Fruit fly (Drosophila melanogaster) whole organism, pupa: ENCODE data around the gene mof.

Experiments used
- CG10348 ChIP-seq: fragments of 200-800 bp; sonication (Bioruptor generic); IDR thresholded peaks from 2 replicates; pipeline ENCODE4 v1.3.6; 2022; ENCODE audit warnings: missing biosample characterization, missing genetic modification characterization
- CG12605 ChIP-seq: fragments of 200-800 bp; sonication (Bioruptor generic); IDR thresholded peaks from 2 replicates; pipeline ENCODE4 v1.3.6; 2022; ENCODE audit warnings: missing biosample characterization, missing genetic modification characterization
- CG13204 ChIP-seq: fragments of 200-800 bp; sonication (Bioruptor generic); optimal IDR thresholded peaks from 2 replicates; lab custom pipeline; 2018; ENCODE audit warnings: missing biosample characterization, mild to moderate bottlenecking, missing genetic modification characterization, moderate library complexity
- CG14655 ChIP-seq: fragments of 200-800 bp; sonication (Bioruptor generic); optimal IDR thresholded peaks from 3 replicates; lab custom pipeline; 2017; ENCODE audit warnings: mild to moderate bottlenecking, missing biosample characterization, missing genetic modification reagents, missing genetic modification characterization
- CG15710 ChIP-seq: fragments of 200-800 bp; sonication (Bioruptor generic); optimal IDR thresholded peaks from 2 replicates; lab custom pipeline; 2018; ENCODE audit warnings: missing biosample characterization, mild to moderate bottlenecking, missing genetic modification characterization, moderate library complexity
- CG17806 ChIP-seq: fragments of 200-800 bp; sonication (Bioruptor generic); optimal IDR thresholded peaks from 2 replicates; lab custom pipeline; 2018; ENCODE audit warnings: missing biosample characterization, mild to moderate bottlenecking, missing genetic modification characterization, moderate library complexity
- CG32121 ChIP-seq: fragments of 200-800 bp; sonication (Bioruptor generic); IDR thresholded peaks from 2 replicates; pipeline ENCODE4 v1.3.6; 2022; ENCODE audit warnings: missing biosample characterization, missing genetic modification characterization
- CG34367 ChIP-seq: fragments of 200-800 bp; sonication (Bioruptor generic); optimal IDR thresholded peaks from 2 replicates; lab custom pipeline; 2018; ENCODE audit warnings: missing biosample characterization, mild to moderate bottlenecking, missing genetic modification characterization
- CG4496 ChIP-seq: fragments of 200-800 bp; sonication (Bioruptor generic); IDR thresholded peaks from 3 replicates; pipeline ENCODE4 v1.3.6; 2022; ENCODE audit warnings: missing biosample characterization, missing genetic modification characterization
- CG8159 ChIP-seq: fragments of 200-800 bp; sonication (Bioruptor generic); optimal IDR thresholded peaks from 3 replicates; lab custom pipeline; 2018; ENCODE audit warnings: missing biosample characterization, mild to moderate bottlenecking, missing genetic modification characterization, moderate library complexity
- CG8301 ChIP-seq: fragments of 200-800 bp; sonication (Bioruptor generic); optimal IDR thresholded peaks from 2 replicates; lab custom pipeline; 2018; ENCODE audit warnings: missing biosample characterization, mild to moderate bottlenecking, missing genetic modification characterization
- CG9948 ChIP-seq: fragments of 200-800 bp; sonication (Bioruptor generic); optimal IDR thresholded peaks from 2 replicates; lab custom pipeline; 2018; ENCODE audit warnings: missing biosample characterization, mild to moderate bottlenecking, missing genetic modification characterization, moderate library complexity
- D1 ChIP-seq: fragments of 200-800 bp; sonication (Bioruptor generic); optimal IDR thresholded peaks from 2 replicates; lab custom pipeline; 2018; ENCODE audit warnings: missing biosample characterization, mild to moderate bottlenecking, missing genetic modification characterization, moderate library complexity
- EcR ChIP-seq: fragments of 200-800 bp; sonication (Bioruptor generic); optimal IDR thresholded peaks from 3 replicates; lab custom pipeline; 2019; ENCODE audit warnings: missing biosample characterization, missing genetic modification characterization, mild to moderate bottlenecking, moderate library complexity, missing genetic modification reagents
- Ets98B ChIP-seq: fragments of 200-800 bp; sonication (Bioruptor generic); IDR thresholded peaks from 2 replicates; pipeline ENCODE4 v1.3.6; 2022; ENCODE audit warnings: missing biosample characterization, missing genetic modification characterization
- Pif1A ChIP-seq: fragments of 200-800 bp; sonication (Bioruptor generic); optimal IDR thresholded peaks from 3 replicates; lab custom pipeline; 2016; ENCODE audit warnings: missing biosample characterization, missing genetic modification characterization
- Pif1B ChIP-seq: fragments of 200-800 bp; sonication (Bioruptor generic); optimal IDR thresholded peaks from 3 replicates; lab custom pipeline; 2016; ENCODE audit warnings: missing biosample characterization, missing genetic modification characterization
- Snoo ChIP-seq: fragments of 200-800 bp; sonication (Bioruptor generic); optimal IDR thresholded peaks from 3 replicates; lab custom pipeline; 2017; ENCODE audit warnings: missing biosample characterization, mild to moderate bottlenecking, missing genetic modification characterization, inconsistent platforms
- fd96Ca ChIP-seq: fragments of 200-800 bp; sonication (Bioruptor generic); IDR thresholded peaks from 3 replicates; pipeline ENCODE4 v1.3.6; 2022; ENCODE audit warnings: missing biosample characterization, missing genetic modification characterization
- gl ChIP-seq: fragments of 200-800 bp; sonication (Bioruptor generic); optimal IDR thresholded peaks from 2 replicates; lab custom pipeline; 2018; ENCODE audit warnings: missing biosample characterization, mild to moderate bottlenecking, missing genetic modification characterization
- rn ChIP-seq: fragments of 200-800 bp; sonication (Bioruptor generic); IDR thresholded peaks from 2 replicates; pipeline ENCODE4 v1.3.6; 2022; ENCODE audit warnings: missing biosample characterization, missing genetic modification characterization

mof gene

DNA sequence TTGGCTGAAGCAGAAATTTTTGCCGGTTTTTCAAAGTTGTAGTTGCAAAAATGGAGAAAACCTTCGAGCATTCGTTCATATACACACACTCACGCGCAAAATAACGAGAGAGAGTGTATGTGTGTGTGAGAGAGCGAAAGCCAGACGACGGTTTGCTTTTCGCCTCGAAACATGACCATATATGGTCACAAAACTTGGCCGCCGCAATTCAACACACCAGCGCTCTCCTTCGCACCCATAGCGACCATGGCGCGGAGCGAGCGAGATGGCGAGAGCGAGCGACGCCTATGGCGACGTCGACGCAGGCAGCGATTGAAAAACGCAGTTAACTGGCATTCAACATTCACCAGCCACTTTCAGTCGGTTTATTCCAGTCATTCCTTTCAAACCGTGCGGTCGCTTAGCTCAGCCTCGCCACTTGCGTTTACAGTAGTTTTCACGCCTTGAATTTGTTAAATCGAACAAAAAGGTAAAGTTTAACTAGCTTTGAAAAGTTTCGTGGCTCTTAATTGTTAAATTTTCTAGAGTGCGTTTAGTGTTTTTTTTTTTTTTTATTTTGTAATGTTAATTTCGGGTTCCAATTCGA is 25.1 kb upstream of the mof start:
- TF ChIP-seq EcR (GFP tag; lab: Kevin White, UChicago): peak; percentile 77
- peak; percentile 71; the same call in 2 of the 3 replicates for TF ChIP-seq CG4496 (GFP tag; lab: Robert Waterston, UW)
- peak; percentile 42; the same call in 1 of the 2 replicates for TF ChIP-seq Ets98B (GFP tag; lab: Robert Waterston, UW)
- peak; percentile 30 for TF ChIP-seq Pif1A (GFP tag; lab: Kevin White, UChicago)
- TF ChIP-seq CG34367 (tag; lab: Kevin White, UChicago): no peak
- TF ChIP-seq D1 (tag; lab: Kevin White, UChicago): no peak
- TF ChIP-seq rn: no peak
- TF ChIP-seq CG15710 (tag; lab: Kevin White, UChicago): no peak
- peak; percentile 48 for TF ChIP-seq Pif1B
- TF ChIP-seq CG12605: 0 out of 2 replicates have a peak, but pooled peaks have one; percentile 8
- TF ChIP-seq fd96Ca (GFP tag; lab: Robert Waterston, UW): peak; percentile 59; the same call in 2 of the 3 replicates
- TF ChIP-seq Snoo: peak; percentile 46
- TF ChIP-seq CG14655 (GFP tag; lab: Kevin White, UChicago): peak; percentile 13
- no peak for TF ChIP-seq CG8301 (tag; lab: Kevin White, UChicago)
- TF ChIP-seq CG9948 (tag; lab: Kevin White, UChicago): no peak
- peak; percentile 4 for TF ChIP-seq CG8159 (tag; lab: Kevin White, UChicago)
- TF ChIP-seq CG17806 (tag; lab: Kevin White, UChicago): no peak
- peak; percentile 51 for TF ChIP-seq CG13204
- TF ChIP-seq CG32121 (GFP tag; lab: Robert Waterston, UW): peak; percentile 22; the same call in 1 of the 2 replicates
- no peak for TF ChIP-seq gl (tag; lab: Kevin White, UChicago)
- no peak for TF ChIP-seq CG10348 (GFP tag; lab: Robert Waterston, UW)

DNA sequence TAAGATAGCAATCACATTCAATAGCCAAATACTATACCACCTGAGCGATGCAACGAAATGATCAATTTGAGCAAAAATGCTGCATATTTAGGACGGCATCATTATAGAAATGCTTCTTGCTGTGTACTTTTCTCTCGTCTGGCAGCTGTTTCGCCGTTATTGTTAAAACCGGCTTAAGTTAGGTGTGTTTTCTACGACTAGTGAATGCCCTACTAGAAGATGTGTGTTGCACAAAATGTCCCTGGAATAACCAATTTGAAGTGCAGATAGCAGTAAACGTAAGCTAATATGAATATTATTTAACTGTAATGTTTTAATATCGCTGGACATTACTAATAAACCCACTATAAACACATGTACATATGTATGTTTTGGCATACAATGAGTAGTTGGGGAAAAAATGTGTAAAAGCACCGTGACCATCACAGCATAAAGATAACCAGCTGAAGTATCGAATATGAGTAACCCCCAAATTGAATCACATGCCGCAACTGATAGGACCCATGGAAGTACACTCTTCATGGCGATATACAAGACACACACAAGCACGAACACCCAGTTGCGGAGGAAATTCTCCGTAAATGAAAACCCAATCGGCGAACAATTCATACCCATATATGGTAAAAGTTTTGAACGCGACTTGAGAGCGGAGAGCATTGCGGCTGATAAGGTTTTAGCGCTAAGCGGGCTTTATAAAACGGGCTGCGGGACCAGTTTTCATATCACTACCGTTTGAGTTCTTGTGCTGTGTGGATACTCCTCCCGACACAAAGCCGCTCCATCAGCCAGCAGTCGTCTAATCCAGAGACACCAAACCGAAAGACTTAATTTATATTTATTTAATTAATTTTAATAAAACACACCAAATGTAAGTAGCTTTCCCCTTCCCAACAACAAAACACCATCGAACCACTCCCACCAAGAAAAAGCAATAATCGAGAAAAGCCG is 23.8 kb upstream of the mof start, which contains the start of gene Act5C:
Act5C (plus strand) TSS at position 716 of the 948 bp plus-strand sequence.
- TF ChIP-seq CG10348 (GFP tag; lab: Robert Waterston, UW) (peak; percentile 67), fd96Ca (GFP tag; lab: Robert Waterston, UW) (peak; percentile 98), CG8301 (tag; lab: Kevin White, UChicago) (peak; percentile 96), Pif1A (GFP tag; lab: Kevin White, UChicago) (peak; percentile 97), rn (peak; percentile 95), CG13204 (peak; percentile 91), Pif1B (peak; percentile 97), CG8159 (tag; lab: Kevin White, UChicago) (peak; percentile 98), CG9948 (tag; lab: Kevin White, UChicago) (peak; percentile 97), CG12605 (peak; percentile 95), D1 (tag; lab: Kevin White, UChicago) (peak; percentile 77), CG4496 (GFP tag; lab: Robert Waterston, UW) (peak; percentile 98), CG15710 (tag; lab: Kevin White, UChicago) (peak; percentile 98), gl (tag; lab: Kevin White, UChicago) (peak; percentile 97), CG32121 (GFP tag; lab: Robert Waterston, UW) (peak; percentile 95), CG34367 (tag; lab: Kevin White, UChicago) (peak; percentile 99), CG17806 (tag; lab: Kevin White, UChicago) (peak; percentile 98), CG14655 (GFP tag; lab: Kevin White, UChicago) (peak; percentile 96), EcR (GFP tag; lab: Kevin White, UChicago) (peak; percentile 50), Ets98B (GFP tag; lab: Robert Waterston, UW) (peak; percentile 97), Snoo (peak; percentile 98)
- TF ChIP-seq, all 21 proteins: peak for 21

DNA sequence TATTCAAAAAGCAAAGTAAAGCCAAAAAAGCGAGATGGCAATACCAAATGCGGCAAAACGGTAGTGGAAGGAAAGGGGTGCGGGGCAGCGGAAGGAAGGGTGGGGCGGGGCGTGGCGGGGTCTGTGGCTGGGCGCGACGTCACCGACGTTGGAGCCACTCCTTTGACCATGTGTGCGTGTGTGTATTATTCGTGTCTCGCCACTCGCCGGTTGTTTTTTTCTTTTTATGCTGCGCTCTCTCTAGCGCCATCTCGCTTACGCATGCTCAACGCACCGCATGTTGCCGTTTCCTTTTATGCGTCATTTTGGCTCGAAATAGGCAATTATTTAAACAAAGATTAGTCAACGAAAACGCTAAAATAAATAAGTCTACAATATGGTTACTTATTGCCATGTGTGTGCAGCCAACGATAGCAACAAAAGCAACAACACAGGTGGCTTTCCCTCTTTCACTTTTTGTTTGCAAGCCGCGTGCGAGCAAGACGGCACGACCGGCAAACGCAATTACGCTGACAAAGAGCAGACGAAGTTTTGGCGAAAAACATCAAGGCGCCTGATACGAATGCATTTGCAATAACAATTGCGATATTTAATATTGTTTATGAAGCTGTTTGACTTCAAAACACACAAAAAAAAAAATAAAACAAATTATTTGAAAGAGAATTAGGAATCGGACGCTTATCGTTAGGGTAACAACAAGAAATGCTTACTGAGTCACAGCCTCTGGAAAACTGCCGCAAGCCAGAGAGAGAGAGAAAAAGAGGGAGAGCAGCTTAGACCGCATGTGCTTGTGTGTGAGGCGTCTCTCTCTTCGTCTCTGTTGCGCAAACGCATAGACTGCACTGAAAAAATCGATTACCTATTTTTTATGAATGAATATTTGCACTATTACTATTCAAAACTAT is 22.8 kb upstream of the mof start:
- peak; percentile 30 for TF ChIP-seq EcR (GFP tag; lab: Kevin White, UChicago)
- peak; percentile 44 for TF ChIP-seq Ets98B (GFP tag; lab: Robert Waterston, UW)
- TF ChIP-seq fd96Ca (GFP tag; lab: Robert Waterston, UW): peak; percentile 58; the same call in 1 of the 3 replicates
- TF ChIP-seq CG14655 (GFP tag; lab: Kevin White, UChicago): peak; percentile 35
- TF ChIP-seq CG34367 (tag; lab: Kevin White, UChicago): no peak
- peak; percentile 40 for TF ChIP-seq Snoo
- TF ChIP-seq CG4496 (GFP tag; lab: Robert Waterston, UW): peak; percentile 74
- TF ChIP-seq rn: no peak
- no peak for TF ChIP-seq CG9948 (tag; lab: Kevin White, UChicago)
- no peak for TF ChIP-seq Pif1A (GFP tag; lab: Kevin White, UChicago)
- 0 out of 2 replicates have a peak, but pooled peaks have one; percentile 36 for TF ChIP-seq CG32121 (GFP tag; lab: Robert Waterston, UW)
- TF ChIP-seq Pif1B: no peak
- TF ChIP-seq CG8159 (tag; lab: Kevin White, UChicago): no peak
- TF ChIP-seq CG15710 (tag; lab: Kevin White, UChicago): peak; percentile 29
- peak; percentile 30 for TF ChIP-seq gl (tag; lab: Kevin White, UChicago)
- peak; percentile 30; the same call in 1 of the 2 replicates for TF ChIP-seq CG12605
- peak; percentile 81 for TF ChIP-seq CG13204
- TF ChIP-seq D1 (tag; lab: Kevin White, UChicago): no peak
- no peak for TF ChIP-seq CG8301 (tag; lab: Kevin White, UChicago)
- TF ChIP-seq CG17806 (tag; lab: Kevin White, UChicago): no peak
- no peak for TF ChIP-seq CG10348 (GFP tag; lab: Robert Waterston, UW)
- TF ChIP-seq, all 21 proteins: peak for 11
